Worm (Caenorhabditis elegans) whole organism, L2 larva: ENCODE results near the gene F10E9.3.

Source experiments
- R02D3.7 ChIP-seq: fragments of 150-350 bp; optimal IDR thresholded peaks from 2 replicates; lab custom pipeline; 2014; ENCODE audit warnings: missing biosample characterization, missing genetic modification characterization
- aly-2 ChIP-seq: fragments of 150-350 bp; optimal IDR thresholded peaks from 2 replicates; lab custom pipeline; 2014; ENCODE audit warnings: missing biosample characterization, missing genetic modification characterization
- ama-1 ChIP-seq: fragments of 150-350 bp; optimal IDR thresholded peaks from 2 replicates; lab custom pipeline; 2018; ENCODE audit warnings: inconsistent platforms
- blmp-1 ChIP-seq: sonication (generic microtip); optimal IDR thresholded peaks from 2 replicates; lab custom pipeline; 2017; ENCODE audit warnings: missing genetic modification characterization, mild to moderate bottlenecking, missing compliant biosample characterization, antibody characterized with exemption, moderate library complexity; ENCODE audit not compliant: insufficient read depth
- lin-13 ChIP-seq: fragments of 150-350 bp; optimal IDR thresholded peaks from 2 replicates; lab custom pipeline; 2014; ENCODE audit warnings: missing biosample characterization, missing genetic modification reagents, missing genetic modification characterization
- mbf-1 ChIP-seq: sonication (generic microtip); optimal IDR thresholded peaks from 2 replicates; lab custom pipeline; 2017; ENCODE audit warnings: missing biosample characterization, missing genetic modification characterization
- nhr-12 ChIP-seq: fragments of 150-350 bp; optimal IDR thresholded peaks from 2 replicates; lab custom pipeline; 2014; ENCODE audit warnings: missing biosample characterization, missing genetic modification characterization
- skn-1 ChIP-seq: sonication (generic microtip); optimal IDR thresholded peaks from 2 replicates; lab custom pipeline; 2017; ENCODE audit warnings: missing biosample characterization, missing genetic modification characterization
- snpc-4 ChIP-seq: fragments of 150-350 bp; optimal IDR thresholded peaks from 2 replicates; lab custom pipeline; 2014; ENCODE audit warnings: missing biosample characterization, missing genetic modification characterization
- unc-62 ChIP-seq: fragments of 150-350 bp; optimal IDR thresholded peaks from 2 replicates; lab custom pipeline; 2014; ENCODE audit warnings: missing biosample characterization, missing genetic modification reagents, missing genetic modification characterization
- ztf-4 ChIP-seq: fragments of 150-350 bp; optimal IDR thresholded peaks from 2 replicates; lab custom pipeline; 2014; ENCODE audit warnings: missing biosample characterization, missing genetic modification characterization

- TF ChIP-seq unc-62 (GFP tag; lab: Kevin White, UChicago) (no peak), snpc-4 (no peak), blmp-1 (tag; lab: Kevin White, UChicago) (no peak), ztf-4 (tag; lab: Kevin White, UChicago) (no peak), lin-13 (no peak), skn-1 (tag; lab: Kevin White, UChicago) (no peak), mbf-1 (tag; lab: Kevin White, UChicago) (no peak), aly-2 (tag; lab: Kevin White, UChicago) (no peak), R02D3.7 (tag; lab: Kevin White, UChicago) (no peak), ama-1 (lab: Kevin White, UChicago) (no peak), nhr-12 (no peak)
Observed at ce11 chrIII:8322645-8323213, 11.9 kb downstream of the F10E9.3 start, which contains the start of gene F10E9.1.
